Worm (Caenorhabditis elegans) whole organism, L2 larva: ENCODE results near the gene egl-36.

ENCODE experiments used
- C34F6.9 ChIP-seq: fragments of 150-350 bp; optimal IDR thresholded peaks from 2 replicates; lab custom pipeline; 2014; ENCODE audit warnings: missing biosample characterization, missing genetic modification characterization
- R02D3.7 ChIP-seq: fragments of 150-350 bp; optimal IDR thresholded peaks from 2 replicates; lab custom pipeline; 2014; ENCODE audit warnings: missing biosample characterization, missing genetic modification characterization
- Y55F3AM.14 ChIP-seq: fragments of 200-800 bp; sonication (Bioruptor generic); optimal IDR thresholded peaks from 2 replicates; lab custom pipeline; 2018; ENCODE audit warnings: mild to moderate bottlenecking, missing genetic modification characterization, missing compliant biosample characterization
- ZK546.5 ChIP-seq: sonication (generic microtip); optimal IDR thresholded peaks from 2 replicates; lab custom pipeline; 2017; ENCODE audit warnings: missing biosample characterization, missing genetic modification characterization
- alr-1 ChIP-seq: fragments of 150-350 bp; optimal IDR thresholded peaks from 2 replicates; lab custom pipeline; 2014; ENCODE audit warnings: missing biosample characterization, missing genetic modification characterization
- aly-2 ChIP-seq: fragments of 150-350 bp; optimal IDR thresholded peaks from 2 replicates; lab custom pipeline; 2014; ENCODE audit warnings: missing biosample characterization, missing genetic modification characterization
- blmp-1 ChIP-seq: sonication (generic microtip); optimal IDR thresholded peaks from 2 replicates; lab custom pipeline; 2017; ENCODE audit warnings: missing genetic modification characterization, mild to moderate bottlenecking, missing compliant biosample characterization, antibody characterized with exemption, moderate library complexity; ENCODE audit not compliant: insufficient read depth
- ceh-82 ChIP-seq: fragments of 150-350 bp; optimal IDR thresholded peaks from 2 replicates; lab custom pipeline; 2014; ENCODE audit warnings: missing biosample characterization, missing genetic modification characterization
- crh-2 ChIP-seq: sonication (generic microtip); optimal IDR thresholded peaks from 2 replicates; lab custom pipeline; 2017; ENCODE audit warnings: missing biosample characterization, missing genetic modification characterization
- dmd-4 ChIP-seq: sonication (generic microtip); optimal IDR thresholded peaks from 2 replicates; lab custom pipeline; 2017; ENCODE audit warnings: missing biosample characterization, missing genetic modification characterization
- egl-27 ChIP-seq: sonication (generic microtip); optimal IDR thresholded peaks from 3 replicates; lab custom pipeline; 2017; ENCODE audit warnings: missing biosample characterization, missing genetic modification reagents, missing genetic modification characterization
- elt-1 ChIP-seq: fragments of 150-350 bp; optimal IDR thresholded peaks from 2 replicates; lab custom pipeline; 2014; ENCODE audit warnings: missing biosample characterization, missing genetic modification characterization
- fos-1 ChIP-seq: fragments of 150-350 bp; optimal IDR thresholded peaks from 2 replicates; lab custom pipeline; 2014; ENCODE audit warnings: missing biosample characterization, missing genetic modification characterization
- gmeb-1 ChIP-seq: fragments of 150-350 bp; optimal IDR thresholded peaks from 2 replicates; lab custom pipeline; 2014; ENCODE audit warnings: missing biosample characterization, missing genetic modification characterization
- lin-11 ChIP-seq: fragments of 150-350 bp; sonication (generic microtip); optimal IDR thresholded peaks from 2 replicates; lab custom pipeline; 2014; ENCODE audit warnings: missing biosample characterization, missing genetic modification characterization, inconsistent platforms, mixed read lengths
- lin-13 ChIP-seq: fragments of 150-350 bp; optimal IDR thresholded peaks from 2 replicates; lab custom pipeline; 2014; ENCODE audit warnings: missing biosample characterization, missing genetic modification reagents, missing genetic modification characterization
- lin-39 ChIP-seq: fragments of 150-350 bp; optimal IDR thresholded peaks from 2 replicates; lab custom pipeline; 2014; ENCODE audit warnings: missing biosample characterization, missing genetic modification reagents, missing genetic modification characterization
- lsy-2 ChIP-seq, 2 experiments: fragments of 150-350 bp in 1 of 2; sonication (generic microtip) in 1 of 2; optimal IDR thresholded peaks; 2 replicates each; lab custom pipeline; 2014 to 2017; ENCODE audit warnings: missing biosample characterization in 2 of 2, missing genetic modification characterization in 2 of 2
- mab-5 ChIP-seq: fragments of 150-350 bp; optimal IDR thresholded peaks from 2 replicates; lab custom pipeline; 2014; ENCODE audit warnings: missing biosample characterization, missing genetic modification characterization
- mbf-1 ChIP-seq: sonication (generic microtip); optimal IDR thresholded peaks from 2 replicates; lab custom pipeline; 2017; ENCODE audit warnings: missing biosample characterization, missing genetic modification characterization
- mdl-1 ChIP-seq, 2 experiments: fragments of 150-350 bp in 1 of 2; sonication (generic microtip) in 1 of 2; optimal IDR thresholded peaks; 2 replicates each; lab custom pipeline; 2017; ENCODE audit warnings: missing biosample characterization in 2 of 2, missing genetic modification characterization in 2 of 2
- nhr-129 ChIP-seq: fragments of 150-350 bp; optimal IDR thresholded peaks from 2 replicates; lab custom pipeline; 2014; ENCODE audit warnings: missing biosample characterization, missing genetic modification characterization
- nhr-21 ChIP-seq: fragments of 150-350 bp; optimal IDR thresholded peaks from 2 replicates; lab custom pipeline; 2014; ENCODE audit warnings: missing biosample characterization, missing genetic modification characterization
- nhr-237 ChIP-seq: fragments of 150-350 bp; optimal IDR thresholded peaks from 2 replicates; lab custom pipeline; 2014; ENCODE audit warnings: missing biosample characterization, missing genetic modification characterization
- nhr-77 ChIP-seq: fragments of 150-350 bp; optimal IDR thresholded peaks from 2 replicates; lab custom pipeline; 2014; ENCODE audit warnings: missing biosample characterization, missing genetic modification characterization
- skn-1 ChIP-seq: sonication (generic microtip); optimal IDR thresholded peaks from 2 replicates; lab custom pipeline; 2017; ENCODE audit warnings: missing biosample characterization, missing genetic modification characterization
- sma-3 ChIP-seq: sonication (generic microtip); optimal IDR thresholded peaks from 2 replicates; lab custom pipeline; 2016; ENCODE audit warnings: missing genetic modification reagents, missing genetic modification characterization, missing compliant biosample characterization
- unc-39 ChIP-seq: fragments of 150-350 bp; optimal IDR thresholded peaks from 2 replicates; lab custom pipeline; 2014; ENCODE audit warnings: missing biosample characterization, missing genetic modification characterization
- unc-55 ChIP-seq: fragments of 150-350 bp; sonication (generic microtip); optimal IDR thresholded peaks from 3 replicates; lab custom pipeline; 2014; ENCODE audit warnings: missing biosample characterization, missing genetic modification reagents, missing genetic modification characterization
- unc-62 ChIP-seq: fragments of 150-350 bp; optimal IDR thresholded peaks from 2 replicates; lab custom pipeline; 2014; ENCODE audit warnings: missing biosample characterization, missing genetic modification reagents, missing genetic modification characterization
- ztf-1 ChIP-seq: fragments of 200-800 bp; sonication (Bioruptor generic); conservative IDR thresholded peaks from 2 replicates; pipeline ENCODE4 v1.3.6; 2022; ENCODE audit warnings: missing genetic modification characterization, missing compliant biosample characterization
- ztf-11 ChIP-seq: sonication (generic microtip); optimal IDR thresholded peaks from 2 replicates; lab custom pipeline; 2017; ENCODE audit warnings: missing biosample characterization, missing genetic modification characterization

The egl-36 gene

ce11 chrX:10746388-10746787 is 12.3 kb downstream of the egl-36 start, which contains the start of gene R07A4.2:
Gene R07A4.2 (minus strand): TSS chrX:10746488.
- TF ChIP-seq mab-5 (no peak), crh-2 (tag; lab: Kevin White, UChicago) (no peak), aly-2 (tag; lab: Kevin White, UChicago) (no peak), unc-62 (GFP tag; lab: Kevin White, UChicago) (no peak), mdl-1 (tag; optimal IDR thresholded peaks at IDR 0.05; lab: Kevin White, UChicago) (no peak), gmeb-1 (tag; lab: Kevin White, UChicago) (no peak), lin-11 (tag; lab: Kevin White, UChicago) (no peak), alr-1 (tag; lab: Kevin White, UChicago) (no peak), elt-1 (tag; lab: Kevin White, UChicago) (no peak)

DNA sequence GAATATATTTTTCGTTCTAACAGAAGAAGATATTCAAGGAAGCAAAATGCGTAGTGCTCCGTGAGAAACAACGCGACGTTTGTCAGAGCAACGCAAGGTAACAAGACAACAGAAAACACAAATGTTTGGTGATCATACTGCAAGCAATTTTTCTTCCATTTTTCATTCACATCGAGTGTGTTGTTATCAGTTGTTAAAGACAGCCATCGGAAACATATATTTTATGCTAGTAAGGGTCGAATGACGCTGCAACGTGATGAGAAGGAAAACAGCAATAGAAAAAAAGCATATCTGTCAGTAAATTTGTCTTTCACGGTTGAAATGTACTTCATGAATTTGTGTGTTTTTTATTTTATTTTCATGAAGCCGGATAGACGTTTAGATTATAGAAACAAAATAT is 14.0 kb downstream of the egl-36 start:
- TF ChIP-seq unc-39 (tag; lab: Kevin White, UChicago), result no peak
- peak; percentile 3 for TF ChIP-seq nhr-129 (tag; lab: Kevin White, UChicago)
- TF ChIP-seq fos-1, result peak; percentile 55

- TF ChIP-seq C34F6.9, result no peak
- TF ChIP-seq egl-27 (tag; lab: Kevin White, UChicago), result no peak
- TF ChIP-seq mbf-1 (tag; lab: Kevin White, UChicago), result no peak
- no peak for TF ChIP-seq ZK546.5 (tag; lab: Kevin White, UChicago)
- TF ChIP-seq unc-39 (tag; lab: Kevin White, UChicago), result no peak
- no peak for TF ChIP-seq ztf-11 (tag; lab: Kevin White, UChicago)
These were observed 19.3 kb downstream of the egl-36 start, which contains the start of gene R07A4.3 for ce11 chrX:10753403-10753802. Gene R07A4.3 (plus strand): TSS chrX:10753703.

DNA sequence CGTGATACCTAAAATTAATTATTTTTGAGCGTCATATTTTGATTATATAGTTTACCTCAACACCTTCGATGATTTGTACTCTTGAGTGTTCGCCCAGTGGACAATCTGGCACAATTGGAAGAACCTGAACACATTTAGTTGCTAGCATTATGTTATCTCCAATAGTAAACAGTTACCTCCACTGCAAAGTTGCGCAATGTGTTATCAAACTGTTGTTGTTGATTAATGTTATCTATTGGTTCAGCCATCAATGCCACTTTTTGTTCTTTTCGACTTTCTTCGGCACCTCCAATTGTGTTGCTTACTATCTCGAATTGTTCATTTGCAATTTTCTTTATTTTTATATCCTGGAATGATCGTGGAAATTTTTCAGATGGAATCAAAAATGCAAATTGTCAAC is 20.4 kb downstream of the egl-36 start:
- TF ChIP-seq skn-1 (tag; lab: Kevin White, UChicago) (no peak), R02D3.7 (tag; lab: Kevin White, UChicago) (no peak), mab-5 (no peak), unc-55 (no peak), nhr-77 (no peak), fos-1 (no peak), lin-11 (tag; lab: Kevin White, UChicago) (no peak), aly-2 (tag; lab: Kevin White, UChicago) (no peak), ceh-82 (tag; lab: Kevin White, UChicago) (no peak), Y55F3AM.14 (GFP tag; lab: Kevin White, UChicago) (no peak), lsy-2 (tag; optimal IDR thresholded peaks at IDR 0.05; lab: Kevin White, UChicago) (no peak), nhr-21 (tag; lab: Kevin White, UChicago) (no peak), elt-1 (tag; lab: Kevin White, UChicago) (no peak), egl-27 (tag; lab: Kevin White, UChicago) (no peak), dmd-4 (tag; lab: Kevin White, UChicago) (no peak), lin-13 (no peak)
- TF ChIP-seq, all 48 proteins: peak for 0

- no peak for TF ChIP-seq elt-1 (tag; lab: Kevin White, UChicago)
- TF ChIP-seq ztf-1 (GFP tag; lab: Robert Waterston, UW), result no peak
- TF ChIP-seq nhr-129 (tag; lab: Kevin White, UChicago), result peak; percentile 73
- no peak for TF ChIP-seq gmeb-1 (tag; lab: Kevin White, UChicago)
- TF ChIP-seq blmp-1, result no peak
- TF ChIP-seq lin-11 (tag; lab: Kevin White, UChicago), result peak; percentile 66
- TF ChIP-seq sma-3, result peak; percentile 21
- TF ChIP-seq nhr-21 (tag; lab: Kevin White, UChicago), result peak; percentile 55
These were observed 22.1 kb downstream of the egl-36 start for ce11 chrX:10756185-10756584.

DNA sequence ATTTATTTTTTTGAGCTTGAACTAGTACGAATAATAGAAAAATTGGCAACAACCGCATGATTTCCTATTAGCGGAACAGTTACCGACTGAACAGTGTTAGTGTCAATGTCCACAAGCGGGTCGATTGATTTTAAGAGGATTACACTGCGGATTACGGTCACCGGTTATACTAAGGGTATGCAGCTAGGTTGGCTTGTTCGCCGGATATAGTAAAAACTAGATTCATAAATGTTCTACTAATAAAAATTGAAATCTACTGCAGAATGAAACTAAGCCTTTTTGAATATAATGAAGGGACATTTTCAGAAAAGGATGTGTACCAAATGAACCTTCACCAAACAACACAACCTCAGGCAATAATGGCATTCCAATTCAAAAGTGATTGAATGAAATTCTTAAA is 23.5 kb downstream of the egl-36 start, which contains the start of gene R07A4.4:
R07A4.4 (minus strand) TSS at position 101 of the 400 bp plus-strand sequence.
- no peak for TF ChIP-seq nhr-237 (tag; lab: Kevin White, UChicago)
- no peak for TF ChIP-seq lin-39
- no peak for TF ChIP-seq lsy-2 (tag; optimal IDR thresholded peaks at IDR 0.05; lab: Kevin White, UChicago)
